Fruit fly (Drosophila melanogaster) whole organism, embryonic: ENCODE measurements around the gene Vha16-3.

Source experiments
- Ada2b ChIP-seq: fragments of 200-800 bp; sonication (Bioruptor generic); IDR thresholded peaks from 2 replicates; pipeline ENCODE4 v1.3.6; 2022; ENCODE audit warnings: missing biosample characterization, missing genetic modification characterization
- CG10267 ChIP-seq: fragments of 200-800 bp; sonication (Bioruptor generic); optimal IDR thresholded peaks from 2 replicates; lab custom pipeline; 2018; ENCODE audit warnings: missing biosample characterization, mild to moderate bottlenecking, missing genetic modification characterization, moderate library complexity
- CG10462 ChIP-seq: fragments of 200-800 bp; sonication (Bioruptor generic); optimal IDR thresholded peaks from 2 replicates; lab custom pipeline; 2016; ENCODE audit warnings: missing biosample characterization, missing genetic modification characterization
- CG10979 ChIP-seq: fragments of 200-800 bp; sonication (Bioruptor generic); optimal IDR thresholded peaks from 2 replicates; lab custom pipeline; 2018; ENCODE audit warnings: missing biosample characterization, mild to moderate bottlenecking, missing genetic modification characterization, moderate library complexity
- CG11085 ChIP-seq: fragments of 200-800 bp; sonication (Bioruptor generic); IDR thresholded peaks from 2 replicates; pipeline ENCODE4 v1.3.6; 2022; ENCODE audit warnings: missing biosample characterization, missing genetic modification characterization
- CG11504 ChIP-seq: fragments of 200-800 bp; sonication (Bioruptor generic); optimal IDR thresholded peaks from 3 replicates; lab custom pipeline; 2019; ENCODE audit warnings: missing biosample characterization, mild to moderate bottlenecking, missing genetic modification characterization, moderate library complexity
- CG12104 ChIP-seq: fragments of 200-800 bp; sonication (Bioruptor generic); optimal IDR thresholded peaks from 3 replicates; lab custom pipeline; 2016; ENCODE audit warnings: missing biosample characterization, missing genetic modification characterization
- CG12219 ChIP-seq: fragments of 200-800 bp; sonication (Bioruptor generic); optimal IDR thresholded peaks from 3 replicates; lab custom pipeline; 2018; ENCODE audit warnings: missing biosample characterization, mild to moderate bottlenecking, missing genetic modification characterization
- CG12299 ChIP-seq: fragments of 200-800 bp; sonication (Bioruptor generic); optimal IDR thresholded peaks from 2 replicates; lab custom pipeline; 2018; ENCODE audit warnings: missing biosample characterization, mild to moderate bottlenecking, missing genetic modification characterization
- CG14710 ChIP-seq: fragments of 200-800 bp; sonication (Bioruptor generic); optimal IDR thresholded peaks from 3 replicates; lab custom pipeline; 2019; ENCODE audit warnings: missing biosample characterization, mild to moderate bottlenecking, missing genetic modification characterization, moderate library complexity
- CG17359 ChIP-seq: fragments of 200-800 bp; sonication (Bioruptor generic); optimal IDR thresholded peaks from 3 replicates; lab custom pipeline; 2018; ENCODE audit warnings: missing biosample characterization, mild to moderate bottlenecking, missing genetic modification characterization, moderate library complexity
- CG2678 ChIP-seq: fragments of 200-800 bp; sonication (Bioruptor generic); optimal IDR thresholded peaks from 3 replicates; lab custom pipeline; 2019; ENCODE audit warnings: missing biosample characterization, mild to moderate bottlenecking, missing genetic modification characterization, moderate library complexity
- CG2712 ChIP-seq: fragments of 200-800 bp; optimal IDR thresholded peaks from 3 replicates; lab custom pipeline; 2019; ENCODE audit warnings: missing biosample characterization, mild to moderate bottlenecking, missing genetic modification characterization, moderate library complexity
- CG4328 ChIP-seq: fragments of 200-800 bp; sonication (Bioruptor generic); optimal IDR thresholded peaks from 3 replicates; lab custom pipeline; 2017; ENCODE audit warnings: missing biosample characterization, missing genetic modification reagents, missing genetic modification characterization
- CG4707 ChIP-seq: fragments of 200-800 bp; sonication (Bioruptor generic); optimal IDR thresholded peaks from 2 replicates; lab custom pipeline; 2018; ENCODE audit warnings: missing biosample characterization, mild to moderate bottlenecking, missing genetic modification characterization, moderate library complexity
- CG5180 ChIP-seq: fragments of 200-800 bp; sonication (Bioruptor generic); optimal IDR thresholded peaks from 3 replicates; lab custom pipeline; 2017; ENCODE audit warnings: missing biosample characterization, missing genetic modification characterization, mild to moderate bottlenecking, moderate library complexity, missing genetic modification reagents
- CG5245 ChIP-seq: fragments of 200-800 bp; sonication (Bioruptor generic); optimal IDR thresholded peaks from 3 replicates; lab custom pipeline; 2016; ENCODE audit warnings: missing biosample characterization, missing genetic modification characterization
- CG7271 ChIP-seq: fragments of 200-800 bp; sonication (Bioruptor generic); optimal IDR thresholded peaks from 2 replicates; lab custom pipeline; 2018; ENCODE audit warnings: missing biosample characterization, mild to moderate bottlenecking, missing genetic modification characterization, moderate library complexity
- CG7987 ChIP-seq: fragments of 200-800 bp; sonication (Bioruptor generic); optimal IDR thresholded peaks from 2 replicates; lab custom pipeline; 2018; ENCODE audit warnings: missing biosample characterization, mild to moderate bottlenecking, missing genetic modification characterization, moderate library complexity
- CG9932 ChIP-seq: fragments of 200-800 bp; sonication (Bioruptor generic); IDR thresholded peaks from 2 replicates; pipeline ENCODE4 v1.3.6; 2022; ENCODE audit warnings: missing biosample characterization, missing genetic modification characterization
- CoRest ChIP-seq: fragments of 200-800 bp; sonication (Bioruptor generic); optimal IDR thresholded peaks from 3 replicates; lab custom pipeline; 2018; ENCODE audit warnings: missing biosample characterization, mild to moderate bottlenecking, missing genetic modification characterization, moderate library complexity
- Dbx ChIP-seq: fragments of 200-800 bp; sonication (Bioruptor generic); IDR thresholded peaks from 3 replicates; pipeline ENCODE4 v1.3.6; 2022; ENCODE audit warnings: missing biosample characterization, missing genetic modification characterization
- Dek ChIP-seq: fragments of 200-800 bp; sonication (Bioruptor generic); optimal IDR thresholded peaks from 3 replicates; lab custom pipeline; 2019; ENCODE audit warnings: missing biosample characterization, mild to moderate bottlenecking, missing genetic modification characterization, moderate library complexity
- Hr39 ChIP-seq: fragments of >200 bp; optimal IDR thresholded peaks from 2 replicates; lab custom pipeline; 2017
- Med ChIP-seq: fragments of 200-800 bp; sonication (Bioruptor generic); peaks from one replicate; lab custom pipeline; 2016; ENCODE audit warnings: missing biosample characterization, missing genetic modification characterization, mild to moderate bottlenecking, inconsistent platforms, moderate library complexity
- Nf-YC ChIP-seq: fragments of 200-800 bp; optimal IDR thresholded peaks from 3 replicates; lab custom pipeline; 2019; ENCODE audit warnings: missing biosample characterization, mild to moderate bottlenecking, missing genetic modification characterization, moderate library complexity
- Scr ChIP-seq: fragments of 200-800 bp; sonication (Bioruptor generic); IDR thresholded peaks from 2 replicates; pipeline ENCODE4 v1.3.6; 2022; ENCODE audit warnings: missing biosample characterization, missing genetic modification characterization; ENCODE audit not compliant: partially characterized antibody
- Sin3A ChIP-seq: fragments of >200 bp; optimal IDR thresholded peaks from 2 replicates; lab custom pipeline; 2018
- Sry-δ ChIP-seq: fragments of 200-800 bp; sonication (Bioruptor generic); optimal IDR thresholded peaks from 2 replicates; lab custom pipeline; 2016; ENCODE audit warnings: missing biosample characterization, missing genetic modification characterization
- Xrp1 ChIP-seq: fragments of 200-800 bp; sonication (Bioruptor generic); IDR thresholded peaks from 2 replicates; pipeline ENCODE4 v1.3.6; 2022; ENCODE audit warnings: missing biosample characterization, missing genetic modification characterization
- ara ChIP-seq: fragments of 200-800 bp; sonication (Bioruptor generic); IDR thresholded peaks from 2 replicates; pipeline ENCODE4 v1.3.6; 2022; ENCODE audit warnings: missing biosample characterization, missing genetic modification characterization
- bsh ChIP-seq, 2 experiments: fragments of 200-800 bp; sonication (Bioruptor generic); optimal IDR thresholded peaks; 2 replicates each; lab custom pipeline; 2017 to 2018; ENCODE audit warnings: mild to moderate bottlenecking in 2 of 2, missing biosample characterization in 2 of 2, missing genetic modification characterization in 2 of 2, moderate library complexity in 1 of 2
- chif ChIP-seq, 2 experiments: fragments of 200-800 bp; sonication (Bioruptor generic); optimal IDR thresholded peaks; 3 replicates each; lab custom pipeline; 2016; ENCODE audit warnings: missing biosample characterization in 2 of 2, missing genetic modification characterization in 2 of 2
- crp ChIP-seq, 2 experiments: fragments of 200-800 bp; sonication (Bioruptor generic); optimal IDR thresholded peaks; 2 replicates in 1 of 2; 3 replicates in 1 of 2; lab custom pipeline; 2017; ENCODE audit warnings: missing biosample characterization in 2 of 2, missing genetic modification characterization in 2 of 2, mild to moderate bottlenecking in 1 of 2, moderate library complexity in 1 of 2
- dan ChIP-seq: fragments of 200-800 bp; sonication (Bioruptor generic); IDR thresholded peaks from 2 replicates; pipeline ENCODE4 v1.3.6; 2022; ENCODE audit warnings: missing biosample characterization, missing genetic modification characterization
- danr ChIP-seq: fragments of 200-800 bp; sonication (Bioruptor generic); IDR thresholded peaks from 2 replicates; pipeline ENCODE4 v1.3.6; 2022; ENCODE audit warnings: missing biosample characterization, missing genetic modification characterization
- dysf ChIP-seq: fragments of 200-800 bp; sonication (Bioruptor generic); IDR thresholded peaks from 3 replicates; pipeline ENCODE4 v1.3.6; 2022; ENCODE audit warnings: missing biosample characterization, missing genetic modification characterization
- gem ChIP-seq: fragments of 200-800 bp; sonication (Bioruptor generic); optimal IDR thresholded peaks from 2 replicates; lab custom pipeline; 2019; ENCODE audit warnings: missing biosample characterization, mild to moderate bottlenecking, missing genetic modification characterization, moderate library complexity
- grn ChIP-seq: fragments of 200-800 bp; sonication (Bioruptor generic); optimal IDR thresholded peaks from 3 replicates; lab custom pipeline; 2017; ENCODE audit warnings: missing biosample characterization, missing genetic modification characterization
- lmd ChIP-seq: fragments of 200-800 bp; sonication (Bioruptor generic); IDR thresholded peaks from 2 replicates; pipeline ENCODE4 v1.3.6; 2022; ENCODE audit warnings: missing biosample characterization, missing genetic modification characterization
- onecut ChIP-seq: fragments of 200-800 bp; sonication (Bioruptor generic); IDR thresholded peaks from 2 replicates; pipeline ENCODE4 v1.3.6; 2022; ENCODE audit warnings: missing biosample characterization, missing genetic modification characterization
- org-1 ChIP-seq: fragments of 200-800 bp; sonication (Bioruptor generic); optimal IDR thresholded peaks from 2 replicates; lab custom pipeline; 2017; ENCODE audit warnings: missing biosample characterization, missing genetic modification characterization
- phol ChIP-seq: fragments of 200-800 bp; sonication (Bioruptor generic); optimal IDR thresholded peaks from 3 replicates; lab custom pipeline; 2018; ENCODE audit warnings: missing biosample characterization, mild to moderate bottlenecking, missing genetic modification characterization, moderate library complexity
- prd ChIP-seq, 3 experiments: fragments of >200 bp in 2 of 3; fragments of 200-800 bp in 1 of 3; sonication (Bioruptor generic) in 1 of 3; optimal IDR thresholded peaks in 2 of 3; IDR thresholded peaks in 1 of 3; 2 replicates in 2 of 3; 3 replicates in 1 of 3; pipeline versions ENCODE4 v1.3.6 to Lab custom; 2017 to 2022; ENCODE audit warnings: missing biosample characterization in 1 of 3, missing genetic modification characterization in 1 of 3
- ranshi ChIP-seq: fragments of 200-800 bp; sonication (Bioruptor generic); IDR thresholded peaks from 2 replicates; pipeline ENCODE4 v1.3.6; 2022; ENCODE audit warnings: missing biosample characterization, missing genetic modification characterization
- rib ChIP-seq: fragments of 200-800 bp; sonication (Bioruptor generic); IDR thresholded peaks from 2 replicates; pipeline ENCODE4 v1.3.6; 2022; ENCODE audit warnings: missing biosample characterization, missing genetic modification characterization
- tx ChIP-seq: fragments of 200-800 bp; sonication (Bioruptor generic); optimal IDR thresholded peaks from 2 replicates; lab custom pipeline; 2016; ENCODE audit warnings: missing biosample characterization, missing genetic modification characterization

The Vha16-3 gene

dm6 chr3L:11454461-11454860, 18.6 kb upstream of the Vha16-3 start (continued):
- TF ChIP-seq CoRest (tag; lab: Kevin White, UChicago) (no peak), CG12104 (no peak), CG12299 (tag; lab: Kevin White, UChicago) (no peak), CG4707 (no peak), CG7987 (GFP tag; lab: Kevin White, UChicago) (peak; percentile 31), Nf-YC (tag; lab: Kevin White, UChicago) (no peak), phol (tag; lab: Kevin White, UChicago) (peak; percentile 67), org-1 (GFP tag; lab: Kevin White, UChicago) (no peak), dan (GFP tag; lab: Robert Waterston, UW) (no peak), Dek (tag; lab: Kevin White, UChicago) (no peak), onecut (GFP tag; lab: Robert Waterston, UW) (peak; percentile 16; the same call in 1 of the 2 replicates)
- TF ChIP-seq, all 482 proteins: peak for 19

DNA sequence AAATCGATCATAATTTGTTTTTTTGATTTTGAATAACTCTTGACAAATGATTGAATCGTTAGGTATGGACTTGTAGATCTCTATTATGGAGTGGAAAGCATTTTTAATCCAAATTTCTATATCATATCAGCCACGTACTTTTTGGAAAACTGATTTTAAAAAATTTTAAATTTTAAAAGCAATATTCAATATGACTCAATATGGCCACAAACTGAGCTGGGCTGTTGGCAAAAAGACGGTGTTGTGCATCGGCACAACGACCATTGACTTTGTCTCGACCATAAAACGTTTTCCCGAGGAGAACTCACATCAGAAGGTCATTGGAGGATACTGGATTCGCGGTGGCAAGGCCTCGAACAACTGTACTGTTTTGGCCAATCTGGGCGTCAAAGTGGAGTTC, 14.7 kb upstream of the Vha16-3 start, which contains the start of the genes CG12289 and CG7551:
Gene CG12289, minus strand, starts transcription at position 101 of the 400 bp plus-strand sequence.
Gene CG7551, plus strand, starts transcription at position 121 of the 400 bp plus-strand sequence.
- TF ChIP-seq Hr39 (lab: Kevin White, UChicago) (no peak), danr (no peak), CG4707 (no peak), Scr (no peak), CG11504 (no peak), CG10462 (no peak), CG5180 (GFP tag; lab: Kevin White, UChicago) (no peak), crp (GFP tag; optimal IDR thresholded peaks at IDR 0.05; lab: Kevin White, UChicago) (no peak), CG5245 (GFP tag; lab: Kevin White, UChicago) (no peak), grn (GFP tag; lab: Kevin White, UChicago) (no peak), CG9932 (no peak), rib (no peak), CG11085 (GFP tag; lab: Robert Waterston, UW) (no peak)

DNA sequence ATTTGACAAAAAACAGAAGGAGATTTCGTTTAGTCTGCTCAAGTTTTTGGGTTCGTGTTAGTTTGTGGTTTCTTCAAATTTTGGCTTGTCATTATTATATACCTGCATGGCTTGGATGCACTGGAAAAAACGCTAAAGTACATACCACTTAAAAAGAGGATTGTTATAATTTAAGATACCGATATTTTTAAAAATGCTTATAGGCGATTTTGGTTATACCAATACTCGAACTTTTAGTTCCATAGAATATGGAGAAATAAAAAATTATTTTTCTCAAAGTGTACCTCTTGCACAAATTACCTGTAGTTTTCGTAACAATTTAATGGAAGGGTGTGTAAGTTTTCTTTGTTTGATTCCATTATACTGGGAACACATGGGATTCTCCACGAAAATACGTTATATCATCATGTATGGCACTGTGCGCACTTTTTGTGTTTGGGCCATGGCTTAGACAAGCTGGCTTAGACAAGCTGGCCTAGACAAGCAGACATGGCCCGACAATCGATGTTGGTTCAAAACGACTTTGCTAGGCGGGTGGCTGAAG, 7.6 kb upstream of the Vha16-3 start, which contains the start of gene Fum3:
Gene Fum3, minus strand, starts transcription at position 494 of the 544 bp plus-strand sequence.
- TF ChIP-seq CG4328 (GFP tag; lab: Kevin White, UChicago) (no peak), CG2712 (tag; lab: Kevin White, UChicago) (peak; percentile 43), Med (GFP tag; lab: Kevin White, UChicago) (peak; percentile 58), bsh (GFP tag; optimal IDR thresholded peaks at IDR 0.05; lab: Kevin White, UChicago) (peak in 1 of 2 experiments; percentile 12), CG11504 (peak; percentile 32), CG7271 (tag; lab: Kevin White, UChicago) (peak; percentile 59), ara (GFP tag; lab: Robert Waterston, UW) (peak; percentile 53; the same call in 1 of the 2 replicates), prd (optimal IDR thresholded peaks at IDR 0.05; lab: Kevin White, UChicago) (no peak), prd (GFP tag; IDR thresholded peaks at IDR 0.05; lab: Robert Waterston, UW) (peak; percentile 78), CG2678 (peak; percentile 21), CG14710 (peak; percentile 12), lmd (GFP tag; lab: Robert Waterston, UW) (peak; percentile 27; the same call in 1 of the 2 replicates), dysf (peak; percentile 35; the same call in 1 of the 3 replicates), Ada2b (GFP tag; lab: Robert Waterston, UW) (peak; percentile 37; the same call in 1 of the 2 replicates), gem (tag; lab: Kevin White, UChicago) (peak; percentile 26), CG10267 (tag; lab: Kevin White, UChicago) (peak; percentile 13), CG12219 (no peak), Dbx (0 out of 3 replicates have a peak, but pooled peaks have one; percentile 24), ranshi (GFP tag; lab: Robert Waterston, UW) (peak; percentile 19; the same call in 1 of the 2 replicates), CG10979 (peak; percentile 24), tx (GFP tag; lab: Kevin White, UChicago) (no peak), Xrp1 (GFP tag; lab: Robert Waterston, UW) (peak; percentile 66), Sry-δ (GFP tag; lab: Kevin White, UChicago) (no peak), CG17359 (tag; lab: Kevin White, UChicago) (peak; percentile 27), Sin3A (no peak), chif (GFP tag; optimal IDR thresholded peaks at IDR 0.05; lab: Kevin White, UChicago) (peak in 1 of 2 experiments; percentile 13)
